Worm (Caenorhabditis elegans): Measurements from ENCODE around the gene C37C3.10.

- no peak for TF ChIP-seq jun-1 (tag; optimal IDR thresholded peaks at IDR 0.05)
- no peak for TF ChIP-seq ceh-82 (tag; optimal IDR thresholded peaks at IDR 0.05)
- TF ChIP-seq nhr-76 (tag; optimal IDR thresholded peaks at IDR 0.05): no peak
- no peak for TF ChIP-seq unc-62 (GFP tag; optimal IDR thresholded peaks at IDR 0.05)
- no peak for TF ChIP-seq fos-1 (tag; optimal IDR thresholded peaks at IDR 0.05)
- peak; percentile 58 for TF ChIP-seq fkh-10 (GFP tag; optimal IDR thresholded peaks at IDR 0.05)
- TF ChIP-seq pha-4 (tag; optimal IDR thresholded peaks at IDR 0.05): no peak
- TF ChIP-seq aly-2 (tag; optimal IDR thresholded peaks at IDR 0.05): no peak
- no peak for TF ChIP-seq snpc-4 (tag; optimal IDR thresholded peaks at IDR 0.05)
- no peak for TF ChIP-seq elt-1 (tag; optimal IDR thresholded peaks at IDR 0.05)
- no peak for TF ChIP-seq elt-3 (tag; optimal IDR thresholded peaks at IDR 0.05)
- no peak for TF ChIP-seq ama-1 (optimal IDR thresholded peaks at IDR 0.05)
- TF ChIP-seq nhr-11 (tag; optimal IDR thresholded peaks at IDR 0.05): no peak
- TF ChIP-seq nhr-28 (tag; optimal IDR thresholded peaks at IDR 0.05): no peak
Measured at ce11 chrV:7872945-7873344, 10.1 kb upstream of the C37C3.10 start.

All from whole organism, L3 larva.